Fruit fly (Drosophila melanogaster) S2 (cell line): Measurements from ENCODE around the gene CG13685.

Experiments
- CG8478 ChIP-seq: fragments of >200 bp; optimal IDR thresholded peaks from 2 replicates; lab custom pipeline; 2018
- CTCF ChIP-seq, 2 experiments: fragments of >200 bp; optimal IDR thresholded peaks; 2 replicates each; lab custom pipeline; 2018

- TF ChIP-seq CTCF (optimal IDR thresholded peaks at IDR 0.05; lab: Kevin White, UChicago) (no peak), CG8478 (no peak)
These were observed 21.1 kb downstream of the CG13685 start, which contains the start of gene CG32371 for dm6 chr3L:7768252-7768651.
